Fruit fly (Drosophila melanogaster) whole organism, embryonic: ENCODE measurements around the gene CG9372.
A peak's percentile ranks its signal among the peaks of the same experiment; 100 is the strongest.

Experiments used
- Abd-B ChIP-seq: fragments of 200-800 bp; sonication (Bioruptor generic); optimal IDR thresholded peaks from 2 replicates; lab custom pipeline; 2018; ENCODE audit warnings: missing biosample characterization, mild to moderate bottlenecking, missing genetic modification characterization, moderate library complexity
- CG10321 ChIP-seq: fragments of 200-800 bp; sonication (Bioruptor generic); IDR thresholded peaks from 2 replicates; pipeline ENCODE4 v1.3.6; 2022; ENCODE audit warnings: missing biosample characterization, missing genetic modification characterization
- CG12071 ChIP-seq: fragments of 200-800 bp; sonication (Bioruptor generic); optimal IDR thresholded peaks from 3 replicates; lab custom pipeline; 2018; ENCODE audit warnings: missing biosample characterization, mild to moderate bottlenecking, missing genetic modification characterization
- CG12769 ChIP-seq: fragments of 200-800 bp; sonication (Bioruptor generic); optimal IDR thresholded peaks from 2 replicates; lab custom pipeline; 2019; ENCODE audit warnings: missing biosample characterization, mild to moderate bottlenecking, missing genetic modification characterization, moderate library complexity
- CG14667 ChIP-seq: fragments of 200-800 bp; sonication (Bioruptor generic); IDR thresholded peaks from 2 replicates; pipeline ENCODE4 v1.3.6; 2022; ENCODE audit warnings: missing biosample characterization, missing genetic modification characterization
- CG15479 ChIP-seq: fragments of 200-800 bp; sonication (Bioruptor generic); optimal IDR thresholded peaks from 3 replicates; lab custom pipeline; 2019; ENCODE audit warnings: missing biosample characterization, mild to moderate bottlenecking, missing genetic modification characterization, moderate library complexity
- CG18764 ChIP-seq: fragments of 200-800 bp; sonication (Bioruptor generic); optimal IDR thresholded peaks from 3 replicates; lab custom pipeline; 2016; ENCODE audit warnings: missing biosample characterization, missing genetic modification characterization
- CG2678 ChIP-seq: fragments of 200-800 bp; sonication (Bioruptor generic); optimal IDR thresholded peaks from 3 replicates; lab custom pipeline; 2019; ENCODE audit warnings: missing biosample characterization, mild to moderate bottlenecking, missing genetic modification characterization, moderate library complexity
- CG2712 ChIP-seq: fragments of 200-800 bp; optimal IDR thresholded peaks from 3 replicates; lab custom pipeline; 2019; ENCODE audit warnings: missing biosample characterization, mild to moderate bottlenecking, missing genetic modification characterization, moderate library complexity
- CG3163 ChIP-seq: fragments of 200-800 bp; sonication (Bioruptor generic); optimal IDR thresholded peaks from 3 replicates; lab custom pipeline; 2016; ENCODE audit warnings: missing biosample characterization, missing genetic modification characterization
- CG34224 ChIP-seq: fragments of 200-800 bp; sonication (Bioruptor generic); IDR thresholded peaks from 3 replicates; pipeline ENCODE4 v1.3.6; 2022; ENCODE audit warnings: missing biosample characterization, missing genetic modification characterization; ENCODE audit not compliant: partially characterized antibody
- CG42726 ChIP-seq: fragments of 200-800 bp; sonication (Bioruptor generic); IDR thresholded peaks from 2 replicates; pipeline ENCODE4 v1.3.6; 2022; ENCODE audit warnings: missing biosample characterization, missing genetic modification characterization; ENCODE audit not compliant: partially characterized antibody
- CG7271 ChIP-seq: fragments of 200-800 bp; sonication (Bioruptor generic); optimal IDR thresholded peaks from 2 replicates; lab custom pipeline; 2018; ENCODE audit warnings: missing biosample characterization, mild to moderate bottlenecking, missing genetic modification characterization, moderate library complexity
- CG7357 ChIP-seq: fragments of 200-800 bp; sonication (Bioruptor generic); IDR thresholded peaks from 3 replicates; pipeline ENCODE4 v1.3.6; 2022; ENCODE audit warnings: missing biosample characterization, missing genetic modification characterization
- CG9609 ChIP-seq: fragments of 200-800 bp; sonication (Bioruptor generic); optimal IDR thresholded peaks from 3 replicates; lab custom pipeline; 2016; ENCODE audit warnings: missing biosample characterization, missing genetic modification characterization
- CG9817 ChIP-seq: fragments of 200-800 bp; sonication (Bioruptor generic); optimal IDR thresholded peaks from 2 replicates; lab custom pipeline; 2018; ENCODE audit warnings: missing biosample characterization, mild to moderate bottlenecking, missing genetic modification characterization, moderate library complexity
- CHES-1-like ChIP-seq: fragments of 200-800 bp; sonication (Bioruptor generic); optimal IDR thresholded peaks from 2 replicates; lab custom pipeline; 2016; ENCODE audit warnings: missing biosample characterization, missing genetic modification characterization
- CrebB ChIP-seq: fragments of 200-800 bp; sonication (Bioruptor generic); optimal IDR thresholded peaks from 3 replicates; lab custom pipeline; 2018; ENCODE audit warnings: missing biosample characterization, mild to moderate bottlenecking, missing genetic modification characterization
- Doc2 ChIP-seq: fragments of 200-800 bp; sonication (Bioruptor generic); IDR thresholded peaks from 2 replicates; pipeline ENCODE4 v1.3.6; 2022; ENCODE audit warnings: missing biosample characterization, missing genetic modification characterization
- E2f1 ChIP-seq: fragments of 200-800 bp; sonication (Bioruptor generic); IDR thresholded peaks from 2 replicates; pipeline ENCODE4 v1.3.6; 2022; ENCODE audit warnings: missing biosample characterization, missing genetic modification characterization
- Fer1 ChIP-seq: fragments of 200-800 bp; sonication (Bioruptor generic); optimal IDR thresholded peaks from 2 replicates; lab custom pipeline; 2017; ENCODE audit warnings: missing biosample characterization, mild to moderate bottlenecking, missing genetic modification characterization
- H15 ChIP-seq: fragments of 200-800 bp; sonication (Bioruptor generic); IDR thresholded peaks from 3 replicates; pipeline ENCODE4 v1.3.6; 2022; ENCODE audit warnings: missing biosample characterization, missing genetic modification characterization
- Hr3 ChIP-seq: fragments of 200-800 bp; sonication (Bioruptor generic); optimal IDR thresholded peaks from 3 replicates; lab custom pipeline; 2016; ENCODE audit warnings: missing biosample characterization, missing genetic modification characterization
- Jarid2 ChIP-seq: fragments of 200-800 bp; sonication (Bioruptor generic); optimal IDR thresholded peaks from 3 replicates; lab custom pipeline; 2017; ENCODE audit warnings: mild to moderate bottlenecking, missing biosample characterization, missing genetic modification reagents, missing genetic modification characterization
- Lpt ChIP-seq: fragments of >200 bp; optimal IDR thresholded peaks from 2 replicates; lab custom pipeline; 2018; ENCODE audit warnings: missing biosample characterization, missing genetic modification characterization
- MBD-R2 ChIP-seq: fragments of 200-800 bp; sonication (Bioruptor generic); IDR thresholded peaks from 2 replicates; pipeline ENCODE4 v1.3.6; 2022; ENCODE audit warnings: missing biosample characterization, missing genetic modification characterization
- NFAT ChIP-seq: fragments of 200-800 bp; sonication (Bioruptor generic); IDR thresholded peaks from 2 replicates; pipeline ENCODE4 v1.3.6; 2022; ENCODE audit warnings: missing biosample characterization, missing genetic modification characterization
- Rx ChIP-seq: fragments of 200-800 bp; sonication (Bioruptor generic); IDR thresholded peaks from 2 replicates; pipeline ENCODE4 v1.3.6; 2022; ENCODE audit warnings: missing biosample characterization, missing genetic modification characterization
- cg ChIP-seq: fragments of 200-800 bp; sonication (Bioruptor generic); optimal IDR thresholded peaks from 3 replicates; lab custom pipeline; 2019; ENCODE audit warnings: missing biosample characterization, mild to moderate bottlenecking, missing genetic modification characterization, moderate library complexity
- chinmo ChIP-seq: fragments of 200-800 bp; sonication (Bioruptor generic); IDR thresholded peaks from 4 replicates; pipeline ENCODE4 v1.3.6; 2022; ENCODE audit warnings: missing biosample characterization, missing genetic modification characterization; ENCODE audit not compliant: partially characterized antibody
- croc ChIP-seq: fragments of 200-800 bp; sonication (Bioruptor generic); conservative IDR thresholded peaks from 3 replicates; pipeline ENCODE4 v1.3.6; 2022; ENCODE audit warnings: missing biosample characterization, missing genetic modification characterization
- crol ChIP-seq: fragments of 200-800 bp; sonication (Bioruptor generic); IDR thresholded peaks from 2 replicates; pipeline ENCODE4 v1.3.6; 2022; ENCODE audit warnings: missing biosample characterization, missing genetic modification characterization
- ems ChIP-seq: fragments of 200-800 bp; sonication (Bioruptor generic); optimal IDR thresholded peaks from 3 replicates; lab custom pipeline; 2016; ENCODE audit warnings: missing biosample characterization, missing genetic modification characterization
- esg ChIP-seq: fragments of 200-800 bp; sonication (Bioruptor generic); conservative IDR thresholded peaks from 2 replicates; pipeline ENCODE4 v1.3.6; 2022; ENCODE audit warnings: missing biosample characterization, missing genetic modification characterization
- gsb ChIP-seq: fragments of 200-800 bp; sonication (Bioruptor generic); IDR thresholded peaks from 2 replicates; pipeline ENCODE4 v1.3.6; 2022; ENCODE audit warnings: missing biosample characterization, missing genetic modification characterization
- hkb ChIP-seq, 2 experiments: fragments of 200-800 bp in 1 of 2; fragments of >200 bp in 1 of 2; sonication (Bioruptor generic) in 1 of 2; IDR thresholded peaks in 1 of 2; optimal IDR thresholded peaks in 1 of 2; 2 replicates each; pipeline versions ENCODE4 v1.3.6 to Lab custom; 2017 to 2022; ENCODE audit warnings: missing biosample characterization in 1 of 2, missing genetic modification characterization in 1 of 2
- hth ChIP-seq: fragments of >200 bp; optimal IDR thresholded peaks from 2 replicates; lab custom pipeline; 2017; ENCODE audit warnings: inconsistent platforms
- inv ChIP-seq: fragments of 200-800 bp; sonication (Bioruptor generic); IDR thresholded peaks from 2 replicates; pipeline ENCODE4 v1.3.6; 2022; ENCODE audit warnings: missing biosample characterization, missing genetic modification characterization; ENCODE audit not compliant: partially characterized antibody
- kah ChIP-seq: fragments of 200-800 bp; sonication (Bioruptor generic); optimal IDR thresholded peaks from 2 replicates; lab custom pipeline; 2018; ENCODE audit warnings: missing biosample characterization, mild to moderate bottlenecking, missing genetic modification characterization
- klu ChIP-seq: fragments of 200-800 bp; sonication (Bioruptor generic); IDR thresholded peaks from 2 replicates; pipeline ENCODE4 v1.3.6; 2022; ENCODE audit warnings: missing biosample characterization, missing genetic modification characterization
- mirr ChIP-seq: fragments of 200-800 bp; sonication (Bioruptor generic); optimal IDR thresholded peaks from 3 replicates; lab custom pipeline; 2018; ENCODE audit warnings: missing biosample characterization, mild to moderate bottlenecking, missing genetic modification characterization
- nau ChIP-seq: fragments of 200-800 bp; sonication (Bioruptor generic); optimal IDR thresholded peaks from 3 replicates; lab custom pipeline; 2017; ENCODE audit warnings: missing biosample characterization, mild to moderate bottlenecking, missing genetic modification characterization, missing genetic modification reagents
- nom ChIP-seq: fragments of 200-800 bp; sonication (Bioruptor generic); optimal IDR thresholded peaks from 2 replicates; lab custom pipeline; 2017; ENCODE audit warnings: missing biosample characterization, missing genetic modification characterization, mild to moderate bottlenecking, moderate library complexity, missing genetic modification reagents
- oc ChIP-seq: fragments of 200-800 bp; sonication (Bioruptor generic); optimal IDR thresholded peaks from 2 replicates; lab custom pipeline; 2018; ENCODE audit warnings: missing biosample characterization, mild to moderate bottlenecking, missing genetic modification characterization, moderate library complexity
- sima ChIP-seq: fragments of 200-800 bp; sonication (Bioruptor generic); optimal IDR thresholded peaks from 2 replicates; lab custom pipeline; 2016; ENCODE audit warnings: missing biosample characterization, missing genetic modification characterization
- slou ChIP-seq: fragments of 200-800 bp; sonication (Bioruptor generic); optimal IDR thresholded peaks from 3 replicates; lab custom pipeline; 2016; ENCODE audit warnings: missing biosample characterization, missing genetic modification characterization
- tap ChIP-seq: fragments of 200-800 bp; optimal IDR thresholded peaks from 3 replicates; lab custom pipeline; 2019; ENCODE audit warnings: missing biosample characterization, mild to moderate bottlenecking, missing genetic modification characterization, moderate library complexity
- trem ChIP-seq: fragments of 200-800 bp; optimal IDR thresholded peaks from 3 replicates; lab custom pipeline; 2019; ENCODE audit warnings: missing biosample characterization, mild to moderate bottlenecking, missing genetic modification characterization, moderate library complexity
- usp ChIP-seq: fragments of >200 bp; optimal IDR thresholded peaks from 2 replicates; lab custom pipeline; 2017; ENCODE audit warnings: missing biosample characterization, missing genetic modification characterization
- vfl ChIP-seq: fragments of 200-800 bp; sonication (Bioruptor generic); optimal IDR thresholded peaks from 2 replicates; lab custom pipeline; 2016; ENCODE audit warnings: missing biosample characterization, missing genetic modification characterization
- zfh2 ChIP-seq: fragments of 200-800 bp; sonication (Bioruptor generic); optimal IDR thresholded peaks from 2 replicates; lab custom pipeline; 2016; ENCODE audit warnings: missing biosample characterization, missing genetic modification characterization

The CG9372 gene

DNA sequence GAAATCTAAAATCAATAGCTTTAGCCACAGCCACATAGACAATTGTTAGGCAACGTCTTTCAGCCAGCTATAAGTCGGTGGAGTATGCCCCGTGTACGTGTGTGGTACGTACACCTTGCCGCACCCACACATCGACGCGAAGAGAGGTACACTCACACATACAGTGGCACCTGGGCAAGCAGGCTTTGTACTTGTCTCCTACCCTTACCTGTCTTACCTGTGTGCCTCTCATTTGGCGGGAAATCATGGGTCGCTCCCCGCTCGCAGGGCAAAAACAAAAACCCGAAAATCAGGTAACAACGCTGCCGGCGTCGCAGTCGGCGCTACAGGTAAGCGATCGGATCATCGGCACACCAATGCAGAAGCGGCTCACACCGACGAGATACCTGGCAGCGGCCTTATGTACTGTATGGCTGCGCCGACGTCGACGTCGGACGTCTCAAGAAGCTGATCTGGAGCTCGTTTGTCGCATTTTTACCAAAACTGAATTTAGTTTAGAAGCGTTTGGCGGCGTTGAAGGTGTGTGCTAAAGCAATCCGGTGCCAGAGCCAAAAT is 43.8 kb upstream of the CG9372 start:
- TF ChIP-seq zfh2 (GFP tag; lab: Kevin White, UChicago) (no peak), CG7271 (tag; lab: Kevin White, UChicago) (no peak), ems (no peak), Abd-B (GFP tag; lab: Kevin White, UChicago) (no peak), croc (GFP tag; lab: Robert Waterston, UW) (no peak), CG18764 (no peak), CG12071 (GFP tag; lab: Kevin White, UChicago) (no peak), CG2712 (peak; percentile 11), usp (no peak), oc (peak; percentile 40), E2f1 (GFP tag; lab: Robert Waterston, UW) (peak; percentile 33; the same call in 1 of the 2 replicates), esg (GFP tag; lab: Robert Waterston, UW) (no peak), CG9609 (GFP tag; lab: Kevin White, UChicago) (no peak), CG7357 (GFP tag; lab: Robert Waterston, UW) (no peak), klu (GFP tag; lab: Robert Waterston, UW) (no peak), hth (lab: Kevin White, UChicago) (no peak), nau (GFP tag; lab: Kevin White, UChicago) (no peak), NFAT (GFP tag; lab: Robert Waterston, UW) (no peak), CG3163 (GFP tag; lab: Kevin White, UChicago) (no peak), CrebB (tag; lab: Kevin White, UChicago) (no peak), CG34224 (GFP tag; lab: Robert Waterston, UW) (peak; percentile 18; the same call in 1 of the 3 replicates), CG2678 (tag; lab: Kevin White, UChicago) (no peak), Rx (GFP tag; lab: Robert Waterston, UW) (no peak), CG9817 (tag; lab: Kevin White, UChicago) (no peak), H15 (no peak), CG14667 (no peak), Lpt (GFP tag; lab: Kevin White, UChicago) (no peak), vfl (GFP tag; lab: Kevin White, UChicago) (no peak), trem (tag; lab: Kevin White, UChicago) (no peak), chinmo (GFP tag; lab: Robert Waterston, UW) (0 out of 4 replicates have a peak, but pooled peaks have one; percentile 64), Jarid2 (GFP tag; lab: Kevin White, UChicago) (peak; percentile 31), crol (GFP tag; lab: Robert Waterston, UW) (0 out of 2 replicates have a peak, but pooled peaks have one; percentile 30), hkb (optimal IDR thresholded peaks at IDR 0.05; lab: Kevin White, UChicago) (no peak), hkb (GFP tag; IDR thresholded peaks at IDR 0.05; lab: Robert Waterston, UW) (no peak), inv (GFP tag; lab: Robert Waterston, UW) (no peak), CHES-1-like (no peak), CG15479 (GFP tag; lab: Kevin White, UChicago) (peak; percentile 44), CG12769 (tag; lab: Kevin White, UChicago) (peak; percentile 93), sima (GFP tag; lab: Kevin White, UChicago) (no peak), mirr (GFP tag; lab: Kevin White, UChicago) (no peak), MBD-R2 (no peak), cg (GFP tag; lab: Kevin White, UChicago) (peak; percentile 85), Doc2 (GFP tag; lab: Robert Waterston, UW) (no peak), nom (GFP tag; lab: Kevin White, UChicago) (peak; percentile 19), Fer1 (no peak), Hr3 (no peak), CG10321 (no peak), tap (tag; lab: Kevin White, UChicago) (no peak), gsb (GFP tag; lab: Robert Waterston, UW) (no peak), kah (GFP tag; lab: Kevin White, UChicago) (no peak), slou (GFP tag; lab: Kevin White, UChicago) (no peak), CG42726 (GFP tag; lab: Robert Waterston, UW) (peak; percentile 42; the same call in 1 of the 2 replicates)
